Worm (Caenorhabditis elegans): Measurements from ENCODE around the gene Y17G7B.12.

Gene Y17G7B.12

DNA sequence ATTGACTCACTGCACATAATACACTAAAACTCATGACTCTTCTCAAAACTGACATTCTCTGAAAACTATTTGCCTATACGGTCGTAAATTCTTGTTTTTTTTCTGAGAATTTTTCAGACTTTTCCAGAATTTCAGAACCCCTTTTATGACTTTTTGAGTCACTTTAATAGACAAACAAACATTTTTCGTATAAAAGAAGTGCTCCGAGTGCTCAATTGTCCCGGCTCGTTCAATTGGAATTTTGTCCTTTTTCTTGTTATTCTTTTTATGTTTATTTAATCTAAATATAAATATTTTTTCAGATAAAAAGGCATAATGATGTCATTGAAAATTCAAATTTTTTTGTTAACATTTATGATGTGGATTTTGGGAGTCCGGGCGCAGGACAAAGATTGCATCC is 24.8 kb upstream of the Y17G7B.12 start, which contains the start of gene Y17G7B.23:
Y17G7B.23 (plus strand) TSS at position 301 of the 400 bp plus-strand sequence.
- TF ChIP-seq dsc-1 (tag; optimal IDR thresholded peaks at IDR 0.05) = no peak
- no peak for TF ChIP-seq unc-130 (tag; optimal IDR thresholded peaks at IDR 0.05)
- TF ChIP-seq nhr-11 (tag; optimal IDR thresholded peaks at IDR 0.05) = no peak
- TF ChIP-seq mef-2 (tag; optimal IDR thresholded peaks at IDR 0.05) = no peak
- TF ChIP-seq nhr-237 (tag; optimal IDR thresholded peaks at IDR 0.05) = no peak
- no peak for TF ChIP-seq fkh-8 (tag; optimal IDR thresholded peaks at IDR 0.05)
- TF ChIP-seq fkh-10 (GFP tag; optimal IDR thresholded peaks at IDR 0.05) = no peak
- TF ChIP-seq jun-1 (tag; optimal IDR thresholded peaks at IDR 0.05) = no peak
- no peak for TF ChIP-seq mab-9 (GFP tag; IDR thresholded peaks at IDR 0.05)
- TF ChIP-seq snu-23 (GFP tag; optimal IDR thresholded peaks at IDR 0.05) = no peak
- no peak for TF ChIP-seq zip-4 (GFP tag; optimal IDR thresholded peaks at IDR 0.05)
- TF ChIP-seq nhr-12 (tag; optimal IDR thresholded peaks at IDR 0.05) = no peak
- TF ChIP-seq ztf-4 (tag; optimal IDR thresholded peaks at IDR 0.05) = no peak
- no peak for TF ChIP-seq ceh-88 (GFP tag; IDR thresholded peaks at IDR 0.05)
- no peak for TF ChIP-seq lin-14 (GFP tag; optimal IDR thresholded peaks at IDR 0.05)
- TF ChIP-seq lin-35 (GFP tag; optimal IDR thresholded peaks at IDR 0.05) = no peak
- no peak for TF ChIP-seq unc-30 (tag; optimal IDR thresholded peaks at IDR 0.05)
- TF ChIP-seq hlh-17 (GFP tag; optimal IDR thresholded peaks at IDR 0.05; ENCODE audit: borderline replicate concordance) = no peak
- no peak for TF ChIP-seq nhr-19 (GFP tag; conservative IDR thresholded peaks at IDR 0.05)

DNA sequence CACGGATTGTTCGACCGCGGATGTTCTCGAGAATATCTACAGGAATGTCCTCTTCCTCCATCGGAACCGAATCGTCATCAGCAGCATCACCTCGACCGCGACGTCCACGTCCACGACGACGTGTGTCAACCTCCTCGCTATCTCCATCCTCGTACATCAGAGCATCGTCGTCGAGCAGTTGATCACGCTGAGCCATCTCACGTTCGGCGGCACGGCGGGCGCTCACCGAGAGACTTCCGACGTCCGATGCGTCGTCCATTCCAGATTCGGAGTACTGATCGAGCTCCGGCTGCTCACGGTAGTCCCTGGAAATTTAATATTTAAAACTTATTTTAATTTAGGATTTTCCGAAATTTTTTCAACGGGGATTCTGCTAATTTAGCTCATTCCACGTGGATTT is 17.7 kb upstream of the Y17G7B.12 start:
- TF ChIP-seq ces-1 (GFP tag; optimal IDR thresholded peaks at IDR 0.05) = no peak
- no peak for TF ChIP-seq skn-1 (tag; optimal IDR thresholded peaks at IDR 0.05)
- TF ChIP-seq ztf-4 (tag; optimal IDR thresholded peaks at IDR 0.05) = no peak
- TF ChIP-seq hlh-17 (GFP tag; optimal IDR thresholded peaks at IDR 0.05; ENCODE audit: borderline replicate concordance) = no peak
- no peak for TF ChIP-seq lin-35 (GFP tag; optimal IDR thresholded peaks at IDR 0.05)
- no peak for TF ChIP-seq sox-4 (tag; optimal IDR thresholded peaks at IDR 0.05)
- no peak for TF ChIP-seq Y116A8C.19 (tag; optimal IDR thresholded peaks at IDR 0.05; ENCODE audit: borderline replicate concordance)
- no peak for TF ChIP-seq fkh-8 (tag; optimal IDR thresholded peaks at IDR 0.05)
- no peak for TF ChIP-seq nhr-77 (tag; optimal IDR thresholded peaks at IDR 0.05)
- TF ChIP-seq ama-1 (optimal IDR thresholded peaks at IDR 0.05) = no peak
- TF ChIP-seq sptf-1 (tag; optimal IDR thresholded peaks at IDR 0.05) = no peak
- TF ChIP-seq alr-1 (tag; optimal IDR thresholded peaks at IDR 0.05; ENCODE audit: borderline replicate concordance) = no peak
- TF ChIP-seq nhr-76 (tag; optimal IDR thresholded peaks at IDR 0.05) = no peak
- TF ChIP-seq egl-27 (tag; optimal IDR thresholded peaks at IDR 0.05) = no peak

DNA sequence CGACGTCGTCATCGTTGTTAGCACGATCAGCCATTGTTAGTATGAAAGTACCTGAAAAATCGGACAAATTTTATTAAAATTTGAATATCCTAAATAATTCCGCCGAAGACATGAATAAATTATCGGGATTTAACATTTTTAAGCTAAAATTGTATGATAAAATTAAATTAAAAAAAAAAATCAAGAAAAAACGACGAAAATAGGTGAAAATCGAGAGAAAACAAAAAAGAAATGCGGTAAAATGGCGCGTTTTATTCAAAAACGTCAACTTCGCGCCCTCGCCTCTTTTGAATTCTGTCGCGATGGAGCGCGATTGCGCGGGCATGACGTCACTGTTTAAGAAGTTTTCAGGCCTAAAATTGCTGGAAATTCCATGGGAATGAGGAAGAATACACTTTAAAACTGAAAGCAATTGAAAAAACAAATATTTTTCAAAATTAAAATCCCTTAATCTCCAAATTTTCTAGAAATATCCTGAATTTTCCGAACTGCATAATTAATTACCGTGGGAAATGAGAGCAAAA is 17.0 kb upstream of the Y17G7B.12 start, which contains the start of gene mcm-2:
mcm-2 (minus strand) TSS at position 51 of the 524 bp plus-strand sequence.
- TF ChIP-seq nhr-47 (tag; optimal IDR thresholded peaks at IDR 0.05) (peak; percentile 76), lin-13 (GFP tag; optimal IDR thresholded peaks at IDR 0.05) (peak; percentile 67), alr-1 (tag; optimal IDR thresholded peaks at IDR 0.05; ENCODE audit: borderline replicate concordance) (no peak), F16B12.6 (tag; optimal IDR thresholded peaks at IDR 0.05) (peak; percentile 38), ama-1 (optimal IDR thresholded peaks at IDR 0.05) (no peak), unc-30 (tag; optimal IDR thresholded peaks at IDR 0.05) (no peak), dpl-1 (GFP tag; optimal IDR thresholded peaks at IDR 0.05) (peak; percentile 87 to 91 (median 89)), unc-130 (tag; optimal IDR thresholded peaks at IDR 0.05) (peak; percentile 3), nhr-76 (tag; optimal IDR thresholded peaks at IDR 0.05) (no peak), aha-1 (tag; optimal IDR thresholded peaks at IDR 0.05) (no peak), swsn-7 (tag; optimal IDR thresholded peaks at IDR 0.05) (peak; percentile 45), nhr-19 (GFP tag; conservative IDR thresholded peaks at IDR 0.05) (peak; percentile 48), hlh-17 (GFP tag; optimal IDR thresholded peaks at IDR 0.05; ENCODE audit: borderline replicate concordance) (no peak), mep-1 (tag; optimal IDR thresholded peaks at IDR 0.05) (peak; percentile 69), pqm-1 (tag; optimal IDR thresholded peaks at IDR 0.05) (no peak), snpc-4 (tag; optimal IDR thresholded peaks at IDR 0.05) (peak; percentile 19), elt-3 (tag; optimal IDR thresholded peaks at IDR 0.05) (no peak), C04F5.9 (tag; optimal IDR thresholded peaks at IDR 0.05) (no peak), lir-3 (tag; optimal IDR thresholded peaks at IDR 0.05; ENCODE audit: poor library complexity) (no peak), mdl-1 (tag; optimal IDR thresholded peaks at IDR 0.05) (peak in 1 of 2 experiments; percentile 19), hpl-2 (GFP tag; optimal IDR thresholded peaks at IDR 0.05) (peak; percentile 16), lin-35 (GFP tag; optimal IDR thresholded peaks at IDR 0.05) (peak; percentile 81 to 94), tbx-2 (tag; optimal IDR thresholded peaks at IDR 0.05) (peak; percentile 60), efl-1 (optimal IDR thresholded peaks at IDR 0.05) (peak; percentile 90 to 94), efl-1 (GFP tag; optimal IDR thresholded peaks at IDR 0.05 in 1 of 2) (peak; percentile 89 to 99), mef-2 (tag; optimal IDR thresholded peaks at IDR 0.05) (no peak), ceh-88 (GFP tag; IDR thresholded peaks at IDR 0.05) (no peak), nhr-237 (tag; optimal IDR thresholded peaks at IDR 0.05) (no peak), elt-2 (tag; optimal IDR thresholded peaks at IDR 0.05) (no peak), fkh-4 (tag; optimal IDR thresholded peaks at IDR 0.05; ENCODE audit: borderline replicate concordance) (no peak)

Data from whole organism, L1 larva.